Fruit fly (Drosophila melanogaster): Measurements from ENCODE around the gene CG15167.

CG15167 gene

dm6 chr2L:18751337-18751736, 11.2 kb downstream of the CG15167 start:
- no peak for TF ChIP-seq CG8478 (optimal IDR thresholded peaks at IDR 0.05)
- TF ChIP-seq pan (optimal IDR thresholded peaks at IDR 0.05): no peak
- TF ChIP-seq psq (optimal IDR thresholded peaks at IDR 0.05): no peak
- TF ChIP-seq EcR (GFP tag; optimal IDR thresholded peaks at IDR 0.05): no peak
- no peak for TF ChIP-seq usp (GFP tag; optimal IDR thresholded peaks at IDR 0.05)
- TF ChIP-seq Dll (optimal IDR thresholded peaks at IDR 0.05): no peak

dm6 chr2L:18752038-18752437, 11.9 kb downstream of the CG15167 start:
- no peak for TF ChIP-seq psq (optimal IDR thresholded peaks at IDR 0.05)
- no peak for TF ChIP-seq pan (optimal IDR thresholded peaks at IDR 0.05)
- no peak for TF ChIP-seq EcR (GFP tag; optimal IDR thresholded peaks at IDR 0.05)
- no peak for TF ChIP-seq usp (GFP tag; optimal IDR thresholded peaks at IDR 0.05)
- TF ChIP-seq CG8478 (optimal IDR thresholded peaks at IDR 0.05): no peak
- TF ChIP-seq Dll (optimal IDR thresholded peaks at IDR 0.05): no peak

DNA sequence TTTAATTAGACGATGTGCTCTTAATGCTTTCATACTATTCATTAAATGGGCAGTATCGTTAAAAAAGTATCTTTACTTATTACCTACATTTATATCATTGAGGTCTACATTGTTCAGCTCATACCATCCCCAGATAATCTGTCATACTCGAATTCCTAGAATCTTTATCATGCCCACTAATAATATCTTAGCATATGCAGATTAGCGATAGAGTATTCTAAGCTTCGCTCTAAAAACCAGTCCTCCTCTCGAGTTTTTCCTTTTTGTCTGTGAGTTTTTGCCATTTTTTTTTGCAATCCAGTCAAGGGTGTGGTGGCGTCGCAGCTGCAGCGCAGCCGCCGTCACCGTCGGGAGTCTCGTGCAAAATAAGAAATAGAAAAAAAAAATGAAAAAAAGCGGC, 12.7 kb downstream of the CG15167 start:
- no peak for TF ChIP-seq usp (GFP tag; optimal IDR thresholded peaks at IDR 0.05)
- TF ChIP-seq Dll (optimal IDR thresholded peaks at IDR 0.05): no peak

DNA sequence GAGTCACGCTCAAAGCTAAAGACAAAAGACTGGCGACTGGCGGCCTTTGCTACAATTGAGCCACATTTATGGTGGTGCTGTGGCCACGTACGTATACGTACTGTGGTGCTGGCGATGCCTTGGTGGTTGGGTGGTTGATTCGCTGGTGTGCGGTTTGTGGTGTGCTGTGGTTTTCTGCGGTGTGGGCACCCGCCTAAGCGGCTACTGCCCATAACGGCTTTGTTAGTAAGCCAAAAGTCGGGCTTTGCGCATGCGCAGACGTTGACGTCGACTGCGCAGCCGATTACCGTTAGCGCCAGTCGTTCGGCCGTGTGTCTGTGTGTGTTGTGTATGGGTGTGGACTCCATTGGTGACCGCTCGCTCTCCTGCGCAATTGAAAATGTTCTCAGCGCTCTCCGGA, 13.1 kb downstream of the CG15167 start:
- TF ChIP-seq CG8478 (optimal IDR thresholded peaks at IDR 0.05) (no peak), EcR (GFP tag; optimal IDR thresholded peaks at IDR 0.05) (no peak), Dll (optimal IDR thresholded peaks at IDR 0.05) (no peak), pan (optimal IDR thresholded peaks at IDR 0.05) (no peak)

- TF ChIP-seq psq (optimal IDR thresholded peaks at IDR 0.05) (no peak), EcR (GFP tag; optimal IDR thresholded peaks at IDR 0.05) (no peak), pan (optimal IDR thresholded peaks at IDR 0.05) (no peak), usp (GFP tag; optimal IDR thresholded peaks at IDR 0.05) (no peak), Dll (optimal IDR thresholded peaks at IDR 0.05) (no peak), CG8478 (optimal IDR thresholded peaks at IDR 0.05) (no peak)
Measured at dm6 chr2L:18765760-18766159, 25.6 kb downstream of the CG15167 start.

DNA sequence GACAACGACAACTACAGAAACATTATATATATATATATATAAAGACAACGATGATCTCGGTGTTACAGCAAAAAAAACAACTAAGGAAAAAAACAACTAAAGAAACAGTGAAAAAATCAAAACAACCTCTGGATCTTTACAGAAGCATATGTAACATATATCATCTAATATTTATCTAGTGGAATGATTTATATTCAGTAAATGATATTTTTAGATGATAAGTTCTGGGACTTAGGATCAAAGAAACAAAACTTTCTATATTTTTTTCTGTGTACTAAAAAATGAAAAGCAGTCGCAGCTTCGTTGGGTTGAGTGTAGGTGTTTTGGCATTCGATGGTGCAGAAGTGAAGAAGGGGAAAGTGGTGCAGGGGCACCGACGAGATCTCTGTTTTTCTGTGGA, 27.0 kb downstream of the CG15167 start:
- TF ChIP-seq Dll (optimal IDR thresholded peaks at IDR 0.05) (no peak), CG8478 (optimal IDR thresholded peaks at IDR 0.05) (no peak), pan (optimal IDR thresholded peaks at IDR 0.05) (no peak), usp (GFP tag; optimal IDR thresholded peaks at IDR 0.05) (no peak), EcR (GFP tag; optimal IDR thresholded peaks at IDR 0.05) (no peak), psq (optimal IDR thresholded peaks at IDR 0.05) (no peak)

- no peak for TF ChIP-seq usp (GFP tag; optimal IDR thresholded peaks at IDR 0.05)
- TF ChIP-seq CG8478 (optimal IDR thresholded peaks at IDR 0.05): no peak
- TF ChIP-seq pan (optimal IDR thresholded peaks at IDR 0.05): no peak
- no peak for TF ChIP-seq psq (optimal IDR thresholded peaks at IDR 0.05)
- TF ChIP-seq Dll (optimal IDR thresholded peaks at IDR 0.05): no peak
- no peak for TF ChIP-seq EcR (GFP tag; optimal IDR thresholded peaks at IDR 0.05)
Measured at dm6 chr2L:18767815-18768214, 27.7 kb downstream of the CG15167 start.

dm6 chr2L:18775274-18775673, 35.1 kb downstream of the CG15167 start:
- TF ChIP-seq EcR (GFP tag; optimal IDR thresholded peaks at IDR 0.05) (no peak), pan (optimal IDR thresholded peaks at IDR 0.05) (no peak), usp (GFP tag; optimal IDR thresholded peaks at IDR 0.05) (no peak), Dll (optimal IDR thresholded peaks at IDR 0.05) (no peak), CG8478 (optimal IDR thresholded peaks at IDR 0.05) (no peak), psq (optimal IDR thresholded peaks at IDR 0.05) (no peak)

- no peak for TF ChIP-seq usp (GFP tag; optimal IDR thresholded peaks at IDR 0.05)
- no peak for TF ChIP-seq CG8478 (optimal IDR thresholded peaks at IDR 0.05)
- TF ChIP-seq EcR (GFP tag; optimal IDR thresholded peaks at IDR 0.05): no peak
- TF ChIP-seq psq (optimal IDR thresholded peaks at IDR 0.05): no peak
- TF ChIP-seq Dll (optimal IDR thresholded peaks at IDR 0.05): no peak
- no peak for TF ChIP-seq pan (optimal IDR thresholded peaks at IDR 0.05)
Measured at dm6 chr2L:18776559-18776958, 36.4 kb downstream of the CG15167 start.

- no peak for TF ChIP-seq pan (optimal IDR thresholded peaks at IDR 0.05)
- TF ChIP-seq usp (GFP tag; optimal IDR thresholded peaks at IDR 0.05): no peak
- TF ChIP-seq Dll (optimal IDR thresholded peaks at IDR 0.05): no peak
- no peak for TF ChIP-seq CG8478 (optimal IDR thresholded peaks at IDR 0.05)
- no peak for TF ChIP-seq psq (optimal IDR thresholded peaks at IDR 0.05)
- TF ChIP-seq EcR (GFP tag; optimal IDR thresholded peaks at IDR 0.05): no peak
Measured at dm6 chr2L:18777442-18777841, 37.3 kb downstream of the CG15167 start.

dm6 chr2L:18780911-18781545, 40.9 kb downstream of the CG15167 start:
- TF ChIP-seq Dll (optimal IDR thresholded peaks at IDR 0.05) (no peak), pan (optimal IDR thresholded peaks at IDR 0.05) (no peak), usp (GFP tag; optimal IDR thresholded peaks at IDR 0.05) (no peak), CG8478 (optimal IDR thresholded peaks at IDR 0.05) (no peak), psq (optimal IDR thresholded peaks at IDR 0.05) (no peak)

DNA sequence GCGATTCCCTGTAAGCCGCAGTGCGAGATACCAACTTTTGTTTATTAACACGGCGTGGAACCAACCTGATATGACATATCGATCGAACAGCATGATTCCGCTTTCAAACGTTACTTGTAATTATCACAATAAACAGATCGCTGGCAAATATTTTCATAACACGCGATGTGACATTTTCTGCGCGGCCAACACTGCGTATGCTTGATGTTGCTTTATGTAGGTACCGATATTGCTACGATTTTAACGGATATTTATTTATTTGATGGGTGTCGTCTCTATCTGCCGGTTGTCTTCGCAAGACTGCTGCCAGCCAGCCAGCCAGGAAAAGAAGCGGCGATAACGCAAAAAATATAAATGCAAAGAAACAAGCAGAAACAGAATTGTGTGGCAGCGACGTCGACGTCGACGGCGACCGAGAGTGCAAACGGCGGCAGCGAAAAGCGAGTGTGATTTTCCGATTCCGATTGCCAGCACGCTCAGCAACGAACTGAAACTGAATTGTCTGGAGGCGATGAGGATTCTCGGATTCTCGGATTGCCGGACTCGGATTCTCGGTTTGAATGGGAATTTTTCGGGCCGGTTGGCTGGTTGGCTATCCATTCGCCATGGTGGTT, 42.2 kb downstream of the CG15167 start:
- no peak for TF ChIP-seq EcR (GFP tag; optimal IDR thresholded peaks at IDR 0.05)
- no peak for TF ChIP-seq usp (GFP tag; optimal IDR thresholded peaks at IDR 0.05)
- no peak for TF ChIP-seq CG8478 (optimal IDR thresholded peaks at IDR 0.05)
- no peak for TF ChIP-seq psq (optimal IDR thresholded peaks at IDR 0.05)
- no peak for TF ChIP-seq pan (optimal IDR thresholded peaks at IDR 0.05)
- no peak for TF ChIP-seq Dll (optimal IDR thresholded peaks at IDR 0.05)

- TF ChIP-seq usp (GFP tag; optimal IDR thresholded peaks at IDR 0.05): no peak
- TF ChIP-seq psq (optimal IDR thresholded peaks at IDR 0.05): no peak
- TF ChIP-seq Dll (optimal IDR thresholded peaks at IDR 0.05): no peak
- TF ChIP-seq EcR (GFP tag; optimal IDR thresholded peaks at IDR 0.05): no peak
- TF ChIP-seq pan (optimal IDR thresholded peaks at IDR 0.05): no peak
- no peak for TF ChIP-seq CG8478 (optimal IDR thresholded peaks at IDR 0.05)
Measured at dm6 chr2L:18782936-18783335, 42.8 kb downstream of the CG15167 start.

All from whole organism.